Worm (Caenorhabditis elegans) whole organism, late embryonic: ENCODE results near the gene sel-1.

Experiments
- elt-2 ChIP-seq: sonication (generic microtip); optimal IDR thresholded peaks from 2 replicates; lab custom pipeline; 2016; ENCODE audit warnings: missing genetic modification reagents, missing genetic modification characterization, missing compliant biosample characterization
- fkh-10 ChIP-seq: fragments of 150-350 bp; optimal IDR thresholded peaks from 2 replicates; lab custom pipeline; 2014; ENCODE audit warnings: missing biosample characterization, missing genetic modification reagents, missing genetic modification characterization
- hlh-30 ChIP-seq: sonication (generic microtip); optimal IDR thresholded peaks from 2 replicates; lab custom pipeline; 2017; ENCODE audit warnings: antibody characterized with exemption, missing genetic modification characterization, missing compliant biosample characterization; ENCODE audit not compliant: insufficient read depth
- nhr-11 ChIP-seq: fragments of 150-350 bp; optimal IDR thresholded peaks from 2 replicates; lab custom pipeline; 2014; ENCODE audit warnings: missing biosample characterization, missing genetic modification characterization
- odd-2 ChIP-seq: sonication (generic microtip); optimal IDR thresholded peaks from 2 replicates; lab custom pipeline; 2017; ENCODE audit warnings: antibody characterized with exemption, mild to moderate bottlenecking, missing genetic modification characterization, missing compliant biosample characterization

DNA sequence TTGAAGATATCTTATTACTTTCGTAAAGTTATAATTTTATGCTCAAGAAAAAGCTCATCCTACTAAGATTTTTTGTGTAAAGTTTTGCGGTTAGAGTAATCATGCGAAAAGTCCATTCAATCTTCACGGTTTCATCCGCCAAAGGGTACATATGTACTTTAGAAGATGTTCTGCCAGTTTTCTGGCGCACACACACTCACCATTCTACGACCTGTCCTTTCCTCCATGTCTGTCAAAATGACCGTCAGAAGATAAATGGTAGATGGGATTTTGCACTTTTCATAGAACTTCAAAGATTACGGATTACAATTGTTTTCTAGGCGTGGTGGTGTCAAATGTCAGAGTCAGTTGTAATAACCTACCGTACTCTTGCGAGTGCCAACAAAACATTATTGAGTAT is 23.0 kb upstream of the sel-1 start:
- TF ChIP-seq elt-2 (tag; lab: Kevin White, UChicago) (no peak), hlh-30 (tag; lab: Kevin White, UChicago) (no peak), odd-2 (tag; lab: Kevin White, UChicago) (no peak), fkh-10 (GFP tag; lab: Kevin White, UChicago) (no peak), nhr-11 (tag; lab: Kevin White, UChicago) (no peak)
